Worm (Caenorhabditis elegans) whole organism, late embryonic: ENCODE measurements around the gene ccar-1.
A peak's percentile ranks its signal among the peaks of the same experiment; 100 is the strongest.

Experiments used
- C08G9.2 ChIP-seq: sonication (generic microtip); optimal IDR thresholded peaks from 2 replicates; lab custom pipeline; 2016; ENCODE audit warnings: mild to moderate bottlenecking, missing genetic modification characterization, moderate library complexity, missing compliant biosample characterization
- F13H6.1 ChIP-seq: sonication (generic microtip); optimal IDR thresholded peaks from 2 replicates; lab custom pipeline; 2016; ENCODE audit warnings: missing genetic modification characterization, missing compliant biosample characterization
- K02D7.2 ChIP-seq: sonication (generic microtip); optimal IDR thresholded peaks from 2 replicates; lab custom pipeline; 2017; ENCODE audit warnings: mild to moderate bottlenecking, missing genetic modification characterization, missing compliant biosample characterization
- K09A11.1 ChIP-seq: sonication (generic microtip); optimal IDR thresholded peaks from 2 replicates; lab custom pipeline; 2017; ENCODE audit warnings: antibody characterized with exemption, mild to moderate bottlenecking, missing genetic modification characterization, missing compliant biosample characterization; ENCODE audit not compliant: insufficient read depth
- T23F11.4 ChIP-seq: fragments of 200-800 bp; sonication (Bioruptor generic); optimal IDR thresholded peaks from 2 replicates; lab custom pipeline; 2018; ENCODE audit warnings: mild to moderate bottlenecking, missing genetic modification characterization, missing compliant biosample characterization
- Y22D7AL.16 ChIP-seq: sonication (generic microtip); optimal IDR thresholded peaks from 2 replicates; lab custom pipeline; 2016; ENCODE audit warnings: missing genetic modification characterization, missing compliant biosample characterization
- ceh-22 ChIP-seq: sonication (generic microtip); optimal IDR thresholded peaks from 2 replicates; lab custom pipeline; 2017; ENCODE audit warnings: missing biosample characterization, missing genetic modification characterization
- ceh-24 ChIP-seq: sonication (generic microtip); optimal IDR thresholded peaks from 2 replicates; lab custom pipeline; 2016; ENCODE audit warnings: mild to moderate bottlenecking, missing genetic modification characterization, missing compliant biosample characterization
- ceh-30 ChIP-seq: fragments of 150-350 bp; optimal IDR thresholded peaks from 2 replicates; lab custom pipeline; 2014; ENCODE audit warnings: missing biosample characterization, missing genetic modification characterization
- ceh-31 ChIP-seq: sonication (generic microtip); optimal IDR thresholded peaks from 2 replicates; lab custom pipeline; 2016; ENCODE audit warnings: missing genetic modification characterization, missing compliant biosample characterization
- ceh-34 ChIP-seq: sonication (generic microtip); optimal IDR thresholded peaks from 2 replicates; lab custom pipeline; 2016; ENCODE audit warnings: mild to moderate bottlenecking, missing genetic modification characterization, missing compliant biosample characterization
- ceh-9 ChIP-seq: sonication (generic microtip); optimal IDR thresholded peaks from 2 replicates; lab custom pipeline; 2016; ENCODE audit warnings: mild to moderate bottlenecking, missing genetic modification characterization, inconsistent platforms, missing compliant biosample characterization
- che-1 ChIP-seq: sonication (generic microtip); optimal IDR thresholded peaks from 2 replicates; lab custom pipeline; 2016; ENCODE audit warnings: mild to moderate bottlenecking, missing genetic modification characterization, missing compliant biosample characterization
- dmd-4 ChIP-seq: sonication (generic microtip); optimal IDR thresholded peaks from 2 replicates; lab custom pipeline; 2016; ENCODE audit warnings: borderline replicate concordance, missing genetic modification characterization, missing compliant biosample characterization
- dve-1 ChIP-seq: sonication (generic microtip); optimal IDR thresholded peaks from 2 replicates; lab custom pipeline; 2017; ENCODE audit warnings: antibody characterized with exemption, mild to moderate bottlenecking, missing genetic modification characterization, missing compliant biosample characterization
- elt-2 ChIP-seq: sonication (generic microtip); optimal IDR thresholded peaks from 2 replicates; lab custom pipeline; 2016; ENCODE audit warnings: missing genetic modification reagents, missing genetic modification characterization, missing compliant biosample characterization
- ets-4 ChIP-seq: sonication (generic microtip); optimal IDR thresholded peaks from 2 replicates; lab custom pipeline; 2016; ENCODE audit warnings: missing genetic modification characterization, missing compliant biosample characterization
- eyg-1 ChIP-seq: sonication (generic microtip); optimal IDR thresholded peaks from 2 replicates; lab custom pipeline; 2016; ENCODE audit warnings: missing genotype, missing genetic modification characterization, missing compliant biosample characterization
- fax-1 ChIP-seq: sonication (generic microtip); optimal IDR thresholded peaks from 2 replicates; lab custom pipeline; 2016; ENCODE audit warnings: missing genotype, missing genetic modification characterization, missing compliant biosample characterization
- fkh-10 ChIP-seq: fragments of 150-350 bp; optimal IDR thresholded peaks from 2 replicates; lab custom pipeline; 2014; ENCODE audit warnings: missing biosample characterization, missing genetic modification reagents, missing genetic modification characterization
- fkh-6 ChIP-seq: sonication (generic microtip); optimal IDR thresholded peaks from 2 replicates; lab custom pipeline; 2016; ENCODE audit warnings: missing genetic modification characterization, missing compliant biosample characterization
- gmeb-2 ChIP-seq: sonication (generic microtip); optimal IDR thresholded peaks from 2 replicates; lab custom pipeline; 2016; ENCODE audit warnings: missing genetic modification characterization, inconsistent platforms, missing compliant biosample characterization
- hlh-13 ChIP-seq: fragments of 200-800 bp; sonication (Bioruptor generic); optimal IDR thresholded peaks from 2 replicates; lab custom pipeline; 2018; ENCODE audit warnings: mild to moderate bottlenecking, missing genetic modification characterization, missing compliant biosample characterization
- hlh-15 ChIP-seq: sonication (generic microtip); optimal IDR thresholded peaks from 2 replicates; lab custom pipeline; 2016; ENCODE audit warnings: missing genetic modification characterization, missing compliant biosample characterization
- hlh-6 ChIP-seq: sonication (generic microtip); optimal IDR thresholded peaks from 2 replicates; lab custom pipeline; 2016; ENCODE audit warnings: missing genotype, missing genetic modification characterization, missing compliant biosample characterization
- hlh-8 ChIP-seq: sonication (generic microtip); optimal IDR thresholded peaks from 2 replicates; lab custom pipeline; 2016; ENCODE audit warnings: missing genotype, missing genetic modification characterization, missing compliant biosample characterization
- lim-6 ChIP-seq: sonication (generic microtip); optimal IDR thresholded peaks from 2 replicates; lab custom pipeline; 2016; ENCODE audit warnings: missing genetic modification characterization, missing compliant biosample characterization
- lin-11 ChIP-seq: fragments of 200-800 bp; sonication (Bioruptor generic); optimal IDR thresholded peaks from 2 replicates; lab custom pipeline; 2018; ENCODE audit warnings: mild to moderate bottlenecking, missing genetic modification characterization, missing compliant biosample characterization
- madf-2 ChIP-seq: sonication (generic microtip); optimal IDR thresholded peaks from 2 replicates; lab custom pipeline; 2017; ENCODE audit warnings: missing genetic modification characterization, missing compliant biosample characterization
- mec-3 ChIP-seq: sonication (generic microtip); optimal IDR thresholded peaks from 2 replicates; lab custom pipeline; 2016; ENCODE audit warnings: borderline replicate concordance, missing genetic modification characterization, missing compliant biosample characterization
- nfya-1 ChIP-seq: sonication (generic microtip); optimal IDR thresholded peaks from 2 replicates; lab custom pipeline; 2017; ENCODE audit warnings: missing genetic modification characterization, mild to moderate bottlenecking, missing compliant biosample characterization, antibody characterized with exemption, moderate library complexity
- nhr-11 ChIP-seq: fragments of 150-350 bp; optimal IDR thresholded peaks from 2 replicates; lab custom pipeline; 2014; ENCODE audit warnings: missing biosample characterization, missing genetic modification characterization
- nhr-232 ChIP-seq: sonication (generic microtip); optimal IDR thresholded peaks from 2 replicates; lab custom pipeline; 2016; ENCODE audit warnings: missing genetic modification characterization, missing compliant biosample characterization
- pag-3 ChIP-seq: sonication (generic microtip); optimal IDR thresholded peaks from 2 replicates; lab custom pipeline; 2016; ENCODE audit warnings: missing compliant biosample characterization, missing genetic modification characterization, borderline replicate concordance
- pha-2 ChIP-seq: sonication (generic microtip); optimal IDR thresholded peaks from 2 replicates; lab custom pipeline; 2017; ENCODE audit warnings: mild to moderate bottlenecking, missing genetic modification characterization, missing compliant biosample characterization
- pha-4 ChIP-seq: fragments of 150-350 bp; optimal IDR thresholded peaks from 2 replicates; lab custom pipeline; 2018; ENCODE audit warnings: missing biosample characterization, missing genetic modification reagents, missing genetic modification characterization
- pros-1 ChIP-seq: fragments of 150-350 bp; optimal IDR thresholded peaks from 2 replicates; lab custom pipeline; 2014; ENCODE audit warnings: missing biosample characterization, missing genetic modification reagents, missing genetic modification characterization
- ref-2 ChIP-seq: sonication (generic microtip); optimal IDR thresholded peaks from 2 replicates; lab custom pipeline; 2016; ENCODE audit warnings: missing genetic modification characterization, missing compliant biosample characterization
- sdc-2 ChIP-seq: sonication (generic microtip); optimal IDR thresholded peaks from 2 replicates; lab custom pipeline; 2016; ENCODE audit warnings: missing genotype, missing genetic modification characterization, missing compliant biosample characterization
- sox-2 ChIP-seq: fragments of 200-800 bp; sonication (Bioruptor generic); IDR thresholded peaks from 2 replicates; pipeline ENCODE4 v1.3.6; 2022; ENCODE audit warnings: missing genetic modification reagents, missing genetic modification characterization, missing compliant biosample characterization
- sox-4 ChIP-seq: sonication (generic microtip); optimal IDR thresholded peaks from 2 replicates; lab custom pipeline; 2017; ENCODE audit warnings: mild to moderate bottlenecking, missing genetic modification characterization, inconsistent platforms, missing compliant biosample characterization
- tbx-2 ChIP-seq: sonication (generic microtip); optimal IDR thresholded peaks from 2 replicates; lab custom pipeline; 2016; ENCODE audit warnings: missing genetic modification characterization, missing compliant biosample characterization
- tbx-7 ChIP-seq: sonication (generic microtip); optimal IDR thresholded peaks from 2 replicates; lab custom pipeline; 2016; ENCODE audit warnings: missing genotype, missing genetic modification characterization, missing compliant biosample characterization
- ttx-3 ChIP-seq: sonication (generic microtip); optimal IDR thresholded peaks from 2 replicates; lab custom pipeline; 2016; ENCODE audit warnings: missing genetic modification reagents, missing genetic modification characterization, missing compliant biosample characterization
- unc-3 ChIP-seq, 2 experiments: fragments of 200-800 bp in 1 of 2; sonication (Bioruptor generic) in 1 of 2; sonication (generic microtip) in 1 of 2; conservative IDR thresholded peaks in 1 of 2; optimal IDR thresholded peaks in 1 of 2; 2 replicates each; pipeline versions ENCODE4 v1.3.6 to Lab custom; 2016 to 2022; ENCODE audit warnings: missing compliant biosample characterization in 2 of 2, missing genetic modification characterization in 2 of 2, missing genetic modification reagents in 1 of 2
- unc-42 ChIP-seq: sonication (generic microtip); optimal IDR thresholded peaks from 2 replicates; lab custom pipeline; 2016; ENCODE audit warnings: missing genotype, missing genetic modification characterization, missing compliant biosample characterization
- unc-55 ChIP-seq: sonication (generic microtip); optimal IDR thresholded peaks from 2 replicates; lab custom pipeline; 2017; ENCODE audit warnings: missing biosample characterization, missing genetic modification reagents, missing genetic modification characterization
- unc-86 ChIP-seq: sonication (generic microtip); optimal IDR thresholded peaks from 2 replicates; lab custom pipeline; 2016; ENCODE audit warnings: missing genetic modification characterization, missing compliant biosample characterization
- zip-5 ChIP-seq: sonication (generic microtip); optimal IDR thresholded peaks from 2 replicates; lab custom pipeline; 2016; ENCODE audit warnings: missing genetic modification characterization, missing compliant biosample characterization
- ztf-16 ChIP-seq: sonication (generic microtip); optimal IDR thresholded peaks from 2 replicates; lab custom pipeline; 2017; ENCODE audit warnings: missing genetic modification characterization, missing compliant biosample characterization

ccar-1 gene

ce11 chrIV:14033752-14034570 is 37.4 kb upstream of the ccar-1 start:
- TF ChIP-seq hlh-13 (GFP tag; lab: Kevin White, UChicago), result peak; percentile 73
- TF ChIP-seq ztf-16 (tag; lab: Kevin White, UChicago), result peak; percentile 81
- peak; percentile 96 for TF ChIP-seq ceh-34
- peak; percentile 93 for TF ChIP-seq sox-4 (tag; lab: Kevin White, UChicago)
- TF ChIP-seq che-1, result peak; percentile 90
- TF ChIP-seq nhr-232 (tag; lab: Kevin White, UChicago), result peak; percentile 81
- TF ChIP-seq K02D7.2, result peak; percentile 95
- TF ChIP-seq lim-6 (tag; lab: Kevin White, UChicago), result peak; percentile 74
- TF ChIP-seq elt-2 (tag; lab: Kevin White, UChicago), result peak; percentile 95
- peak; percentile 95 for TF ChIP-seq gmeb-2 (tag; lab: Kevin White, UChicago)
- TF ChIP-seq pha-4 (tag; lab: Kevin White, UChicago), result no peak
- TF ChIP-seq Y22D7AL.16 (tag; lab: Kevin White, UChicago), result peak; percentile 95
- peak; percentile 81 for TF ChIP-seq C08G9.2 (tag; lab: Kevin White, UChicago)
- TF ChIP-seq zip-5 (tag; lab: Kevin White, UChicago), result peak; percentile 70
- TF ChIP-seq lin-11 (tag; lab: Kevin White, UChicago), result peak; percentile 89
- peak; percentile 97 for TF ChIP-seq pha-2 (tag; lab: Kevin White, UChicago)
- TF ChIP-seq madf-2, result peak; percentile 88
- peak; percentile 40 for TF ChIP-seq F13H6.1 (tag; lab: Kevin White, UChicago)
- TF ChIP-seq ceh-24 (tag; lab: Kevin White, UChicago), result peak; percentile 87
- TF ChIP-seq fkh-6 (tag; lab: Kevin White, UChicago), result peak; percentile 91
- peak; percentile 70 for TF ChIP-seq pag-3 (tag; lab: Kevin White, UChicago)
- peak; percentile 96 for TF ChIP-seq tbx-2 (tag; lab: Kevin White, UChicago)
- TF ChIP-seq sox-2 (GFP tag; lab: Robert Waterston, UW), result peak; percentile 87
- peak; percentile 70 for TF ChIP-seq fax-1
- TF ChIP-seq hlh-6, result peak; percentile 96
- TF ChIP-seq K09A11.1, result peak; percentile 86
- peak; percentile 89 for TF ChIP-seq sdc-2 (tag; lab: Kevin White, UChicago)
- TF ChIP-seq nfya-1, result peak; percentile 97
- peak; percentile 57 for TF ChIP-seq ceh-9 (tag; lab: Kevin White, UChicago)
- TF ChIP-seq tbx-7 (tag; lab: Kevin White, UChicago), result peak; percentile 80
- peak; percentile 74 for TF ChIP-seq hlh-15 (tag; lab: Kevin White, UChicago)
- TF ChIP-seq ceh-22 (tag; lab: Kevin White, UChicago), result peak; percentile 95
- peak; percentile 29 for TF ChIP-seq unc-55 (GFP tag; lab: Kevin White, UChicago)
- peak; percentile 45 for TF ChIP-seq pros-1 (tag; lab: Kevin White, UChicago)
- peak; percentile 19 for TF ChIP-seq ceh-31 (tag; lab: Kevin White, UChicago)
- no peak for TF ChIP-seq ets-4 (tag; lab: Kevin White, UChicago)
- no peak for TF ChIP-seq mec-3 (tag; lab: Kevin White, UChicago)
- TF ChIP-seq dve-1 (tag; lab: Kevin White, UChicago), result peak; percentile 75
- peak; percentile 92 for TF ChIP-seq eyg-1 (tag; lab: Kevin White, UChicago)
- TF ChIP-seq fkh-10 (GFP tag; lab: Kevin White, UChicago), result peak; percentile 38
- TF ChIP-seq ceh-30 (tag; lab: Kevin White, UChicago), result peak; percentile 69
- TF ChIP-seq T23F11.4 (GFP tag; lab: Kevin White, UChicago), result peak; percentile 95
- peak; percentile 89 for TF ChIP-seq ref-2
- TF ChIP-seq dmd-4, result peak; percentile 77
- peak; percentile 84 for TF ChIP-seq unc-3 (GFP tag; conservative IDR thresholded peaks at IDR 0.05; lab: Robert Waterston, UW)
- TF ChIP-seq unc-3 (tag; optimal IDR thresholded peaks at IDR 0.05; lab: Kevin White, UChicago), result peak; percentile 70
- TF ChIP-seq ttx-3, result peak; percentile 75
- TF ChIP-seq unc-86, result peak; percentile 86
- peak; percentile 83 for TF ChIP-seq hlh-8 (tag; lab: Kevin White, UChicago)
- TF ChIP-seq nhr-11 (tag; lab: Kevin White, UChicago), result peak; percentile 12
- peak; percentile 36 for TF ChIP-seq unc-42 (tag; lab: Kevin White, UChicago)
